Fruit fly (Drosophila melanogaster): Measurements from ENCODE around the gene Las.

The Las gene

DNA sequence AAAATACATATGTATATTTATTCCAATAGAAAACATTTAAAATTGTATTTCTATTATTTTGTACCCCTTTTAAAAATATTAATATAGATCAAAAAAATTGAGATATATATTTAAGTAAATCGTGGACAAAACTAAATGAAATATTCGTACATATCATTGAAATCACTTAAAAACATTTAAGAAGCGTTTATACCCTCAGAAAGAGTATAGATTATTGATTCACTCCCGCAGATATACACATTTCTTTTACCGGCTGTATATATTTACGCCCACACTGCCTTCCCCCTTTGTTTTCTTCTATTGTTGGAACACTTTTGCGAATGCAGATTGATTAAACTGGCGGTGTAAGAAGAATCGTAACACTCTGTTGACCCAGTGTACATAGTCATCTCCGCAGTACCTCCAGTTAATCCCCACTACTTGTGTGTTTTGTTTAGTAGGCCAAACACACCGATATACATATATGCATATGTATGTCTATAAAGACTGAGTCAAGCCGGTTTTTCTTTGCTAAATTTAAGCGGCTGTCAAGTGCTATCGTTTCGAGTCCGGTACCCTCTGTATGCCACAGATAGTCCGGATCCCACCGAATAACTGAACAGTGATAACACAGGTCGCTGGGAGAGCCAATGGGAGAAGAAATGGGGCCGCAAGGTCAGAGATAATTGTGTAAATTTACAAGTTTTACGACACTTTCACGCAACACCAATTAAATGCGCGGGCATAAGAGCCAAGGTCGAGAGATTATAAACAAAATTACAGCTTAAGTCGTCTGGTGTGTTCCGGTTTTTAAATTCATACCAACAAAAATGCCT is 39.5 kb upstream of the Las start:
- TF ChIP-seq jim (GFP tag; optimal IDR thresholded peaks at IDR 0.05) (no peak), CG32264 (GFP tag; optimal IDR thresholded peaks at IDR 0.05) (no peak), OdsH (GFP tag; optimal IDR thresholded peaks at IDR 0.05) (peak; percentile 18), Jra (GFP tag; optimal IDR thresholded peaks at IDR 0.05) (no peak), Sp1 (GFP tag; optimal IDR thresholded peaks at IDR 0.05) (peak; percentile 6), sv (GFP tag; optimal IDR thresholded peaks at IDR 0.05) (no peak), Mio (GFP tag; optimal IDR thresholded peaks at IDR 0.05) (no peak), dmrt93B (GFP tag; optimal IDR thresholded peaks at IDR 0.05) (no peak), Hr83 (GFP tag; optimal IDR thresholded peaks at IDR 0.05; ENCODE audit: poor library complexity, severe bottlenecking) (peak; percentile 27), woc (GFP tag; optimal IDR thresholded peaks at IDR 0.05) (no peak), HLH106 (tag; optimal IDR thresholded peaks at IDR 0.05) (peak; percentile 9), usp (GFP tag; optimal IDR thresholded peaks at IDR 0.05) (no peak), Hnf4 (GFP tag; optimal IDR thresholded peaks at IDR 0.05) (peak; percentile 12), Rel (GFP tag; optimal IDR thresholded peaks at IDR 0.05) (no peak), Rel (tag; optimal IDR thresholded peaks at IDR 0.05) (peak; percentile 38), Myc (optimal IDR thresholded peaks at IDR 0.05) (no peak), Abd-B (GFP tag; optimal IDR thresholded peaks at IDR 0.05) (no peak), psq (GFP tag; optimal IDR thresholded peaks at IDR 0.05) (no peak), CG9705 (GFP tag; optimal IDR thresholded peaks at IDR 0.05) (no peak), GATAd (GFP tag; optimal IDR thresholded peaks at IDR 0.05) (no peak), CrebA (GFP tag; optimal IDR thresholded peaks at IDR 0.05; ENCODE audit: borderline replicate concordance) (no peak), Dfd (GFP tag; optimal IDR thresholded peaks at IDR 0.05) (no peak), Vsx2 (GFP tag; optimal IDR thresholded peaks at IDR 0.05; ENCODE audit: partially characterized antibody) (no peak), dsf (GFP tag; optimal IDR thresholded peaks at IDR 0.05; ENCODE audit: borderline replicate concordance) (no peak), pan (optimal IDR thresholded peaks at IDR 0.05) (no peak), foxo (GFP tag; optimal IDR thresholded peaks at IDR 0.05) (peak in 1 of 2 experiments; percentile 41), ey (GFP tag; optimal IDR thresholded peaks at IDR 0.05) (no peak), br (GFP tag; optimal IDR thresholded peaks at IDR 0.05) (peak; percentile 31), brk (GFP tag; optimal IDR thresholded peaks at IDR 0.05) (peak; percentile 19), sage (GFP tag; optimal IDR thresholded peaks at IDR 0.05) (no peak), lola (GFP tag; optimal IDR thresholded peaks at IDR 0.05) (no peak), tai (GFP tag; optimal IDR thresholded peaks at IDR 0.05) (peak; percentile 9), dl (GFP tag; optimal IDR thresholded peaks at IDR 0.05; ENCODE audit: insufficient read depth in 1 of 2, partially characterized antibody in 2 of 2) (no peak), N (GFP tag; optimal IDR thresholded peaks at IDR 0.05) (no peak), Hr78 (GFP tag; optimal IDR thresholded peaks at IDR 0.05) (no peak), h (GFP tag; optimal IDR thresholded peaks at IDR 0.05) (peak; percentile 21), fru (GFP tag; optimal IDR thresholded peaks at IDR 0.05) (peak; percentile 48), rgr (GFP tag; optimal IDR thresholded peaks at IDR 0.05) (peak; percentile 72), Dif (GFP tag; optimal IDR thresholded peaks at IDR 0.05; ENCODE audit: partially characterized antibody) (no peak)

DNA sequence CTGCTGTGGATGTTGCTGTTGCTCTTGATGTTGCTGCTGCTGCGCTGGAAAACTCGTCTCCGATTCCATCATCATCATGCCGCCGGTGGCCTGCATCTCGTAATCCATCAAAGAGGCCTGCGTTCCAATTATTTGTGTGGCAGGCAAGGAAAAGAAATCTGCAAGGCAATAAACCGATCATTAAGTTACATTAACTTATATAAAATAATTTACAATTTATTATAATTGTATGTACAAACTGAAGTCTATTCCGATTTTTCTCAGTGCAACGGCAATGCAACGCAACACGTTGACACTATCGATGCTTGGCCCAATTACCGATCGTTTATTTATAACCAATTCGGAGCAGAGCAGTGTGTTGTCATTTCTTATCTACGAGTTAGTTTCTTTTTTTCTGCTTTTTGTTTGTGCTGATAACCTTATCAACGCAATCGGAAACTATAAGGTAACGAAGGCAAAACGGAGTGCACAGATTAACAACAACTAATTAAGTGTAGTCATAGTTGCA is 38.9 kb upstream of the Las start:
- TF ChIP-seq Myc (optimal IDR thresholded peaks at IDR 0.05) = no peak
- no peak for TF ChIP-seq HLH106 (tag; optimal IDR thresholded peaks at IDR 0.05)
- TF ChIP-seq Mio (GFP tag; optimal IDR thresholded peaks at IDR 0.05) = no peak
- TF ChIP-seq CG9705 (GFP tag; optimal IDR thresholded peaks at IDR 0.05) = no peak
- TF ChIP-seq Rel (GFP tag; optimal IDR thresholded peaks at IDR 0.05) = no peak
- TF ChIP-seq Rel (tag; optimal IDR thresholded peaks at IDR 0.05) = no peak
- TF ChIP-seq sage (GFP tag; optimal IDR thresholded peaks at IDR 0.05) = no peak
- TF ChIP-seq dsf (GFP tag; optimal IDR thresholded peaks at IDR 0.05; ENCODE audit: borderline replicate concordance) = no peak
- TF ChIP-seq Hr83 (GFP tag; optimal IDR thresholded peaks at IDR 0.05; ENCODE audit: poor library complexity, severe bottlenecking) = no peak

All from whole organism, wandering third instar larva.